Worm (Caenorhabditis elegans) whole organism, young adult: Measurements from ENCODE around the gene stdh-4.

Source experiments
- ceh-91 ChIP-seq: fragments of 200-800 bp; sonication (Bioruptor generic); IDR thresholded peaks from 2 replicates; pipeline ENCODE4 v1.3.6; 2022; ENCODE audit warnings: missing genetic modification reagents, missing genetic modification characterization, missing compliant biosample characterization
- egl-18 ChIP-seq: fragments of 200-800 bp; sonication (Bioruptor generic); IDR thresholded peaks from 2 replicates; pipeline ENCODE4 v1.3.6; 2022; ENCODE audit warnings: missing genetic modification reagents, missing genetic modification characterization, missing compliant biosample characterization
- hsf-1 ChIP-seq: fragments of 200-800 bp; sonication (Bioruptor generic); IDR thresholded peaks from 2 replicates; pipeline ENCODE4 v1.3.6; 2022; ENCODE audit warnings: missing genetic modification reagents, missing genetic modification characterization, missing compliant biosample characterization
- lin-54 ChIP-seq: fragments of 200-800 bp; sonication (Bioruptor generic); optimal IDR thresholded peaks from 2 replicates; lab custom pipeline; 2018; ENCODE audit warnings: mild to moderate bottlenecking, missing genetic modification characterization, missing compliant biosample characterization
- nfya-1 ChIP-seq: sonication (generic microtip); optimal IDR thresholded peaks from 2 replicates; lab custom pipeline; 2017; ENCODE audit warnings: antibody characterized with exemption, missing compliant biosample characterization, missing genetic modification characterization, borderline replicate concordance; ENCODE audit not compliant: insufficient read depth
- repo-1 ChIP-seq: sonication (generic microtip); optimal IDR thresholded peaks from 2 replicates; lab custom pipeline; 2017; ENCODE audit warnings: mild to moderate bottlenecking, missing genetic modification characterization, missing compliant biosample characterization
- snpc-4 ChIP-seq, 5 experiments: fragments of 150-350 bp in 1 of 5; sonication (generic microtip) in 4 of 5; optimal IDR thresholded peaks; 2 replicates each; lab custom pipeline; 2014 to 2018; ENCODE audit warnings: missing genetic modification characterization in 5 of 5, missing biosample characterization in 3 of 5, antibody characterized with exemption in 2 of 5, mild to moderate bottlenecking in 2 of 5, missing compliant biosample characterization in 2 of 5, missing genotype in 2 of 5, moderate library complexity in 2 of 5, missing genetic modification reagents in 1 of 5
- sptf-2 ChIP-seq: fragments of 200-800 bp; sonication (Bioruptor generic); optimal IDR thresholded peaks from 2 replicates; lab custom pipeline; 2018; ENCODE audit warnings: mild to moderate bottlenecking, missing genetic modification characterization, missing compliant biosample characterization

DNA sequence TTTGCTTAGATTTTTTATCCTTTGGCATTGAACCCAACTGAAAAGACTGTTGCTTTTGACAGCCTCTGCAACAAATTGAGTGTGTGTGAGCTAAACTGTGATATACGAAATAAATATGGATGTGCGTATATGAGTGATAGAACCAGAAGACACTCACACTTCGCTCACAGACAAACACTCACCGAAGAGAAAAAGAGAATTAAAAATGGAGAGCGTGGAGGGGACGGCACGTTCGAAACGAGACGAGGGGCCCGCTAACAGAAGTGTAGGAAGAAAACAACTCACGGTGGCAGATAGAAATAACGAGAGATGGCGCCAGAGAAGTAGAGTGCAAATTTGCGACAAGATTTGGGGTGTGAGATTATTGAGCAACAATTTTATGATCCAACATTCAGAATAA lies 30.8 kb upstream of the stdh-4 start:
- TF ChIP-seq hsf-1 (GFP tag; lab: Robert Waterston, UW), result no peak
- TF ChIP-seq ceh-91, result no peak
- TF ChIP-seq repo-1 (tag; lab: Kevin White, UChicago), result no peak
- peak; percentile 21 for TF ChIP-seq snpc-4 (GFP tag; optimal IDR thresholded peaks at IDR 0.05; lab: Kevin White, UChicago)
- TF ChIP-seq snpc-4 (tag; optimal IDR thresholded peaks at IDR 0.05; lab: Kevin White, UChicago), result peak in 1 of 4 experiments; percentile 12
- TF ChIP-seq egl-18 (GFP tag; lab: Robert Waterston, UW), result no peak
- no peak for TF ChIP-seq nfya-1 (tag; lab: Kevin White, UChicago)
- TF ChIP-seq lin-54 (GFP tag; lab: Kevin White, UChicago), result no peak
- TF ChIP-seq sptf-2 (GFP tag; lab: Kevin White, UChicago), result no peak
